Worm (Caenorhabditis elegans) whole organism, midembryonic: ENCODE data around the gene srd-17.

Experiments
- T22C8.4 ChIP-seq: fragments of 200-800 bp; sonication (Bioruptor generic); IDR thresholded peaks from 2 replicates; pipeline ENCODE4 v1.3.6; 2022; ENCODE audit warnings: missing genetic modification characterization, missing compliant biosample characterization
- cog-1 ChIP-seq: sonication (generic microtip); optimal IDR thresholded peaks from 2 replicates; lab custom pipeline; 2016; ENCODE audit warnings: missing genetic modification characterization, missing compliant biosample characterization
- flt-1 ChIP-seq: fragments of 200-800 bp; sonication (Bioruptor generic); IDR thresholded peaks from 2 replicates; pipeline ENCODE4 v1.3.6; 2022; ENCODE audit warnings: missing genetic modification characterization, missing compliant biosample characterization
- klf-2 ChIP-seq: fragments of 200-800 bp; sonication (Bioruptor generic); conservative IDR thresholded peaks from 2 replicates; pipeline ENCODE4 v1.3.6; 2022; ENCODE audit warnings: missing genetic modification reagents, missing genetic modification characterization, missing compliant biosample characterization
- med-1 ChIP-seq: sonication (generic microtip); optimal IDR thresholded peaks from 2 replicates; lab custom pipeline; 2017; ENCODE audit warnings: missing genetic modification characterization, mild to moderate bottlenecking, missing compliant biosample characterization, antibody characterized with exemption, missing genetic modification reagents; ENCODE audit not compliant: insufficient read depth
- ref-1 ChIP-seq: fragments of 200-800 bp; sonication (Bioruptor generic); conservative IDR thresholded peaks from 2 replicates; pipeline ENCODE4 v1.3.6; 2022; ENCODE audit warnings: missing genetic modification reagents, missing genetic modification characterization, missing compliant biosample characterization
- tab-1 ChIP-seq: fragments of 200-800 bp; sonication (Bioruptor generic); IDR thresholded peaks from 2 replicates; pipeline ENCODE4 v1.3.6; 2022; ENCODE audit warnings: missing genetic modification characterization, missing compliant biosample characterization
- ztf-23 ChIP-seq: fragments of 200-800 bp; sonication (Bioruptor generic); IDR thresholded peaks from 2 replicates; pipeline ENCODE4 v1.3.6; 2022; ENCODE audit warnings: missing genetic modification reagents, missing genetic modification characterization, missing compliant biosample characterization
- ztf-29 ChIP-seq: fragments of 200-800 bp; sonication (Bioruptor generic); IDR thresholded peaks from 2 replicates; pipeline ENCODE4 v1.3.6; 2022; ENCODE audit warnings: missing genetic modification reagents, missing genetic modification characterization, missing compliant biosample characterization

The srd-17 gene

DNA sequence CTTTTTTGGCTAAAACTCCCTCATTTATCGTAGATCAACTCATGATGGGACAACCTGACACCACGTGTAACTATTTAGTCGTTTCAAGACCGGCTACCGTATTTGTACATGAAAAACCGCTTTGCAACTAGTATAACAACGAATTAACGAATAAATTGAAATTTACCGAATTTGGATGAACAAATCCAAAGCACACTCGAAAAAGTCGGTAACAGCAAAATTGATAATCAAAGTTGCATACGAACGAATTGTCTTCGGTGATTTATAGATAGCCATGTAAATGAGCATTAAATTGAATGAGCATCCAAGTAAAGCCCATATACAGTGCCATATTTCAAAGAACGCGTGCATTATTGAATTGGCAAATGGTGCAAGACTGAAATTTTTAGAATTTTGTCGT, at the start of gene srd-17:
Gene srd-17, minus strand, starts transcription at position 351 of the 400 bp plus-strand sequence.
- TF ChIP-seq cog-1 (tag; lab: Kevin White, UChicago), result no peak
- TF ChIP-seq ztf-29 (GFP tag; lab: Robert Waterston, UW), result no peak
- TF ChIP-seq tab-1 (GFP tag; lab: Robert Waterston, UW), result no peak
- no peak for TF ChIP-seq flt-1 (GFP tag; lab: Robert Waterston, UW)
- no peak for TF ChIP-seq ztf-23 (GFP tag; lab: Robert Waterston, UW)
- TF ChIP-seq med-1 (GFP tag; lab: Kevin White, UChicago), result no peak
- TF ChIP-seq T22C8.4 (GFP tag; lab: Robert Waterston, UW), result no peak
- TF ChIP-seq ref-1 (GFP tag; lab: Robert Waterston, UW), result no peak
- no peak for TF ChIP-seq klf-2 (GFP tag; lab: Robert Waterston, UW)

DNA sequence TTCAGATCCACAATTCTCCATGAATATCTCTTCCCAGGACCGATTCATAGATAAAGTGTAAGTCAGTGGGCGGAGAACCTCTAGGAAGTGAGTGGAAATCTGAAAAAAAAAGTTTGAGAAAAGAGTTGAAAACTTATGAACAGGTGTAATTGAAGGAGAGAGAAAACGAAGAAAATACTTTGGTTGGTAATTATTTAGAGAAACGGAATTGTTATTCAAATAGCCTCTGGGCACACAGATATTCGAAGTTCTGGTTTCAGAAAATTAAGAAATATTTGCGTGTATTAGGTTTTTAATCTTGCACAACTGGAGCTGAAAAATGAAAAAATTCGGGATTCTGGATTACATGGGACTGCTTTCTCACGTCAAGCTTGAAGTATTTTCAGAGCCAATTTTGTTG, 47.3 kb upstream of the srd-17 start, which contains the start of gene T10G3.2:
Gene T10G3.2, minus strand, starts transcription at position 101 of the 400 bp plus-strand sequence.
- TF ChIP-seq tab-1 (GFP tag; lab: Robert Waterston, UW), result no peak
- TF ChIP-seq ztf-29 (GFP tag; lab: Robert Waterston, UW), result no peak
- TF ChIP-seq cog-1 (tag; lab: Kevin White, UChicago), result no peak
- no peak for TF ChIP-seq med-1 (GFP tag; lab: Kevin White, UChicago)
- TF ChIP-seq ztf-23 (GFP tag; lab: Robert Waterston, UW), result no peak
- TF ChIP-seq T22C8.4 (GFP tag; lab: Robert Waterston, UW), result no peak
- no peak for TF ChIP-seq flt-1 (GFP tag; lab: Robert Waterston, UW)
- TF ChIP-seq ref-1 (GFP tag; lab: Robert Waterston, UW), result no peak
- TF ChIP-seq klf-2 (GFP tag; lab: Robert Waterston, UW), result no peak

DNA sequence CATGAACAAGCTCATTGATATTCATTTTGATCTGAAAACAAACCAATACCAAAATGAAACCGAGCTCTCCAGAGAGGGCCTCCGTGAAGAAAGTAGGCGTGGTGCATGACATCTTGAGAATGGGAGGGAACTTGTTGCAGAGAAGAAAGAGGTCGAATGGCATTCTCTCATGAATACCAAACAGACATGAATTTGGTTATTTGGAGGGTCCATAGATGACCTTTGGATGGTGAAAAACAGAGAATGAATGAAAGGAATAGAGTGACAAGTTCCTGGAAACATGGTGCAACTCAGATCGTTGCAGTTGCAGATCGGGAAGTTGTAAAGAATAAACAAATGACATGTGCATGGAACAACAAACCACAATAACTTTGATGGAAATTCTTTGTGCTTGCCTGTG, 43.8 kb upstream of the srd-17 start, which contains the start of gene T10G3.8:
Gene T10G3.8, minus strand, starts transcription at position 101 of the 400 bp plus-strand sequence.
- TF ChIP-seq med-1 (GFP tag; lab: Kevin White, UChicago) (no peak), T22C8.4 (GFP tag; lab: Robert Waterston, UW) (no peak), ztf-23 (GFP tag; lab: Robert Waterston, UW) (no peak), cog-1 (tag; lab: Kevin White, UChicago) (no peak)

DNA sequence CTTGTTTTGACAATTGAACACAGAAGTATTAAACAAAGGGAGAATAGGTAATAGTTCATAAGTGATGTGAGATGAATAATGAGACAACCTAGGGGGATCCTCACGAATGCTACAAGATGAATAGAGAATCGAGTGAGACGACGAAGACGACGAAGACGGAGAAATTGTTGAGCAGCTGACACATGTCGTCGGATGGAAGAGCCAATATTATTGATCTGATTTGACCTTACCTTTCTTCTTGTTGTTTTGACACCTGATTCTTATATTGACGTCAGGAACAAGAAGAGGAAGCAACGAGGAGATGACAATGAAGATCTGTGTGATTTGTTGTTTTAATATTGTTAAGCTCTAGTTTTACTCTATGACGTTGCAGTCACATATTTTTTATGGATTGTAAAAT, 41.0 kb upstream of the srd-17 start, which contains the start of gene T10G3.1:
Gene T10G3.1, minus strand, starts transcription at position 213 of the 400 bp plus-strand sequence.
- no peak for TF ChIP-seq klf-2 (GFP tag; lab: Robert Waterston, UW)
- no peak for TF ChIP-seq ref-1 (GFP tag; lab: Robert Waterston, UW)
- no peak for TF ChIP-seq ztf-29 (GFP tag; lab: Robert Waterston, UW)
- no peak for TF ChIP-seq flt-1 (GFP tag; lab: Robert Waterston, UW)
- TF ChIP-seq med-1 (GFP tag; lab: Kevin White, UChicago), result no peak
- TF ChIP-seq cog-1 (tag; lab: Kevin White, UChicago), result no peak
- TF ChIP-seq tab-1 (GFP tag; lab: Robert Waterston, UW), result no peak
- TF ChIP-seq T22C8.4 (GFP tag; lab: Robert Waterston, UW), result no peak
- TF ChIP-seq ztf-23 (GFP tag; lab: Robert Waterston, UW), result no peak

DNA sequence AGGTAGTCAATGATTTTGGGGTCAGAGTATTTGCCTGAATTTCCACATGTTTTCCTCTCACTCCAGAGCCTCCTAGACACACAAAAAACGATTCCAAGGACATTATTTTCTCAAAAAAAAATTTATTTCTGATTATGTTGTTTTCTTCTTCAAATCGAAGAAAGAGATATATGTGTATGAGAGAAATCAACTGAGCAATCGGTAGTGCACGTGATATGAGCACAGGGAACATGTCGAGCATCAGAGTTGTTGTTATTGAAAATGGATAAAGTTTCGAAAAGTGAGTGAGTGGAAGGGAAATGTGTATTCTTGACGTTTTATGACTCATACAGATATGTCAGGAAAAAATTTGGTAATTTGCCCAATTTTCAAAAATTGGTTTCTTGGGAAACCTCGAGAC, 39.5 kb upstream of the srd-17 start:
- TF ChIP-seq tab-1 (GFP tag; lab: Robert Waterston, UW) (no peak), cog-1 (tag; lab: Kevin White, UChicago) (no peak), ref-1 (GFP tag; lab: Robert Waterston, UW) (no peak), klf-2 (GFP tag; lab: Robert Waterston, UW) (no peak), T22C8.4 (GFP tag; lab: Robert Waterston, UW) (no peak), ztf-29 (GFP tag; lab: Robert Waterston, UW) (no peak), med-1 (GFP tag; lab: Kevin White, UChicago) (no peak), ztf-23 (GFP tag; lab: Robert Waterston, UW) (no peak), flt-1 (GFP tag; lab: Robert Waterston, UW) (no peak)

DNA sequence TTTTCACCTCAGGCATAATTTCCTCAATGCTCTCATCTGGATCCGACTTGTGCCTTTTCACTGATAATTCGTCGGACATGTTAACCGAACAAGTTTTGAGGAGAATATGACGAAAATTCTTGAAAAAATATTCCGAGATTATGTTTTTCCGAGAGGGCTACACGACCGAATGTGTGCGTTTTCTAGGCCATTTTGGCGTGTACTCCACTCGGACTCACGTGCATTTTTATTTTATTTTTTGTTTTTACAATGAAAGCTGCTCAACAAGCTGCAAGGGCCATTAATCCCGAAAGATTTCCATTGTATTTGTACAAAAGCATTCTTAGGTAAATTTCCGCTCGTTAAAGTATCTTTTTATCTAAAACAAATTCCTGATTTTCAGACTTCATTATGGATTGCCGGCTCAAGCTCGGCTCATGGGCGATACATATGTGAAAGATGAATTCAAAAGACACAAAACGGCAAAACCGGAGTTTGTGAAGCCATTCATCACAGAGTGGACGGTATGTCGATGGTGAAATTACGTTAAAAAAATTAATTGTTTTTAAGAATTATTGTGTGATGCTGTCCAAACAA, 35.8 kb upstream of the srd-17 start, which contains the start of the genes F25H9.6 and F25H9.7:
Gene F25H9.6, minus strand, starts transcription at position 172 of the 576 bp plus-strand sequence.
Gene F25H9.7, plus strand, starts transcription at position 187 of the 576 bp plus-strand sequence.
- TF ChIP-seq med-1 (GFP tag; lab: Kevin White, UChicago) (no peak), ztf-29 (GFP tag; lab: Robert Waterston, UW) (no peak), ref-1 (GFP tag; lab: Robert Waterston, UW) (no peak), T22C8.4 (GFP tag; lab: Robert Waterston, UW) (no peak), tab-1 (GFP tag; lab: Robert Waterston, UW) (no peak), flt-1 (GFP tag; lab: Robert Waterston, UW) (peak; percentile 65; the same call in 1 of the 2 replicates), cog-1 (tag; lab: Kevin White, UChicago) (peak; percentile 31), ztf-23 (GFP tag; lab: Robert Waterston, UW) (peak; percentile 76; the same call in 1 of the 2 replicates), klf-2 (GFP tag; lab: Robert Waterston, UW) (no peak)

DNA sequence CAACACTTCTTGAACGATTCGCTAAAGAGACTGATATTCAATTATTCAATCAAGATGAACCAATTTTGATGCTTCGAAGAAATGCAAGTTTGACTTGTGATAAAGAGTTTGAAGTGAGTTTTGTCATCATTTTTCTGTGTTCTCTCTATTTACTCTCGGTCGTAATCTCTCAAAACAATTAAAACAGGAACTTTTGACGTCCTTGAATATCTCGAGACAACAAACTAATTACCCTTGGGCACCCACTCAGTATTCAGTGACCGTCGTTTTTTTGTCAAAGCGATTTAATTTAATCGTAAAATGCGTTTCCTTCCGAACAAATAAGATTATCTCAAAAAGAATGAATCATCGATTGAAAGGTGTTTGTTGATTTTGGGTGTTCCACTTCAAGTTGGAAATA, 31.6 kb upstream of the srd-17 start:
- TF ChIP-seq T22C8.4 (GFP tag; lab: Robert Waterston, UW), result no peak
- TF ChIP-seq ref-1 (GFP tag; lab: Robert Waterston, UW), result no peak
- TF ChIP-seq cog-1 (tag; lab: Kevin White, UChicago), result no peak
- no peak for TF ChIP-seq flt-1 (GFP tag; lab: Robert Waterston, UW)
- no peak for TF ChIP-seq ztf-23 (GFP tag; lab: Robert Waterston, UW)
- no peak for TF ChIP-seq klf-2 (GFP tag; lab: Robert Waterston, UW)
- no peak for TF ChIP-seq ztf-29 (GFP tag; lab: Robert Waterston, UW)

DNA sequence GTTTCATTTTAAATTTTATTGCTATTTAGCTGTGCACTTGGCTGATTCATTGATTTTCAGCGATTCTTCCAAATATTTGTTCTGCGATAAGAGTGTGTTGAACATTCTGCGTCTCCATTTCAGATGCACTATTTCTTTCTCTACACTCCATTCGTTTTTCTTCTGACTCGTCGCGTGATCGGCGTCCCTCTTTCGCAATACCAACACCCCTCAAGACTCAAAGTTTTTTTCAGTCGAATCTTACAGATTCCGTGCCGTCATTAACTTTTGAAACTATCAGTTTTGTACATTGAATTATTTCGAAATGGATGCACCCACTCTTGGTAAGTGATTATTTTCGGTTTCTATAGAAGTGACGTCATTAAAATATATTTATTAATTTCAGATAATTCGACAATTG, 30.5 kb upstream of the srd-17 start, which contains the start of gene frm-10:
Gene frm-10, plus strand, starts transcription at position 234 of the 400 bp plus-strand sequence.
- TF ChIP-seq ztf-23 (GFP tag; lab: Robert Waterston, UW) (no peak), tab-1 (GFP tag; lab: Robert Waterston, UW) (no peak), ref-1 (GFP tag; lab: Robert Waterston, UW) (no peak), flt-1 (GFP tag; lab: Robert Waterston, UW) (no peak), T22C8.4 (GFP tag; lab: Robert Waterston, UW) (no peak), cog-1 (tag; lab: Kevin White, UChicago) (no peak), klf-2 (GFP tag; lab: Robert Waterston, UW) (no peak), ztf-29 (GFP tag; lab: Robert Waterston, UW) (no peak), med-1 (GFP tag; lab: Kevin White, UChicago) (no peak)
